Worm (Caenorhabditis elegans) whole organism, L4 larva: ENCODE results near the gene myrf-2.

Experiments
- F44E2.7 ChIP-seq: fragments of 200-800 bp; sonication (Bioruptor generic); IDR thresholded peaks from 2 replicates; pipeline ENCODE4 v2.1.2; 2022; ENCODE audit warnings: missing genetic modification characterization, missing compliant biosample characterization
- Y5F2A.4 ChIP-seq: fragments of 200-800 bp; sonication (Bioruptor generic); optimal IDR thresholded peaks from 2 replicates; lab custom pipeline; 2018; ENCODE audit warnings: mild to moderate bottlenecking, missing genetic modification characterization, missing compliant biosample characterization
- ZK546.5 ChIP-seq, 2 experiments: sonication (generic microtip); optimal IDR thresholded peaks; 2 replicates each; lab custom pipeline; 2017; ENCODE audit warnings: missing biosample characterization in 2 of 2, missing genetic modification characterization in 2 of 2
- ces-1 ChIP-seq: fragments of 150-350 bp; sonication (generic microtip); optimal IDR thresholded peaks from 4 replicates; lab custom pipeline; 2014; ENCODE audit warnings: missing biosample characterization, missing genetic modification reagents, missing genetic modification characterization
- daf-12 ChIP-seq: fragments of 150-350 bp; optimal IDR thresholded peaks from 2 replicates; lab custom pipeline; 2014; ENCODE audit warnings: missing biosample characterization, missing genetic modification reagents, missing genetic modification characterization
- jun-1 ChIP-seq: fragments of 150-350 bp; optimal IDR thresholded peaks from 2 replicates; lab custom pipeline; 2014; ENCODE audit warnings: missing biosample characterization, missing genetic modification reagents, missing genetic modification characterization
- nhr-28 ChIP-seq: fragments of 150-350 bp; optimal IDR thresholded peaks from 2 replicates; lab custom pipeline; 2014; ENCODE audit warnings: missing biosample characterization, missing genetic modification characterization
- pqm-1 ChIP-seq: sonication (generic microtip); optimal IDR thresholded peaks from 2 replicates; lab custom pipeline; 2017; ENCODE audit warnings: missing biosample characterization, missing genetic modification characterization
- sdz-12 ChIP-seq: fragments of 200-800 bp; sonication (Bioruptor generic); optimal IDR thresholded peaks from 2 replicates; lab custom pipeline; 2018; ENCODE audit warnings: mild to moderate bottlenecking, missing genetic modification characterization, missing compliant biosample characterization

ce11 chrX:10146592-10146991 lies 47.6 kb downstream of the myrf-2 start, which contains the start of gene unc-115:
- TF ChIP-seq nhr-28 (tag; lab: Kevin White, UChicago) (peak; percentile 56), jun-1 (tag; lab: Kevin White, UChicago) (no peak), sdz-12 (no peak), daf-12 (tag; lab: Kevin White, UChicago) (no peak), pqm-1 (tag; lab: Kevin White, UChicago) (no peak), Y5F2A.4 (GFP tag; lab: Kevin White, UChicago) (no peak), F44E2.7 (GFP tag; lab: Robert Waterston, UW) (no peak), ZK546.5 (tag; optimal IDR thresholded peaks at IDR 0.05; lab: Kevin White, UChicago) (no peak), ces-1 (peak; percentile 74)
